Fruit fly (Drosophila melanogaster) whole organism, embryonic: Measurements from ENCODE around the gene Sf3b1.

Source experiments
- Ada2b ChIP-seq: fragments of 200-800 bp; sonication (Bioruptor generic); IDR thresholded peaks from 2 replicates; pipeline ENCODE4 v1.3.6; 2022; ENCODE audit warnings: missing biosample characterization, missing genetic modification characterization
- Bgb ChIP-seq: fragments of 200-800 bp; sonication (Bioruptor generic); IDR thresholded peaks from 2 replicates; pipeline ENCODE4 v1.3.6; 2022; ENCODE audit warnings: missing biosample characterization, missing genetic modification characterization; ENCODE audit not compliant: partially characterized antibody
- CG11695 ChIP-seq: fragments of 200-800 bp; sonication (Bioruptor generic); IDR thresholded peaks from 3 replicates; pipeline ENCODE4 v1.3.6; 2022; ENCODE audit warnings: missing biosample characterization, missing genetic modification characterization
- CG12071 ChIP-seq: fragments of 200-800 bp; sonication (Bioruptor generic); optimal IDR thresholded peaks from 3 replicates; lab custom pipeline; 2018; ENCODE audit warnings: missing biosample characterization, mild to moderate bottlenecking, missing genetic modification characterization
- CG12299 ChIP-seq: fragments of 200-800 bp; sonication (Bioruptor generic); optimal IDR thresholded peaks from 2 replicates; lab custom pipeline; 2018; ENCODE audit warnings: missing biosample characterization, mild to moderate bottlenecking, missing genetic modification characterization
- CG14667 ChIP-seq: fragments of 200-800 bp; sonication (Bioruptor generic); IDR thresholded peaks from 2 replicates; pipeline ENCODE4 v1.3.6; 2022; ENCODE audit warnings: missing biosample characterization, missing genetic modification characterization
- CG15011 ChIP-seq: fragments of 200-800 bp; sonication (Bioruptor generic); optimal IDR thresholded peaks from 3 replicates; lab custom pipeline; 2018; ENCODE audit warnings: missing biosample characterization, mild to moderate bottlenecking, missing genetic modification characterization
- CG15073 ChIP-seq: fragments of 200-800 bp; sonication (Bioruptor generic); optimal IDR thresholded peaks from 2 replicates; lab custom pipeline; 2016; ENCODE audit warnings: missing biosample characterization, missing genetic modification characterization
- CG15514 ChIP-seq: fragments of 200-800 bp; sonication (Bioruptor generic); optimal IDR thresholded peaks from 3 replicates; lab custom pipeline; 2017; ENCODE audit warnings: missing biosample characterization, missing genetic modification characterization, mild to moderate bottlenecking, moderate library complexity, missing genetic modification reagents
- CG2116 ChIP-seq: fragments of 200-800 bp; sonication (Bioruptor generic); optimal IDR thresholded peaks from 3 replicates; lab custom pipeline; 2018; ENCODE audit warnings: missing biosample characterization, mild to moderate bottlenecking, missing genetic modification characterization
- CG3065 ChIP-seq: fragments of 200-800 bp; sonication (Bioruptor generic); optimal IDR thresholded peaks from 2 replicates; lab custom pipeline; 2016; ENCODE audit warnings: missing biosample characterization, missing genetic modification characterization
- CG31441 ChIP-seq: fragments of 200-800 bp; sonication (Bioruptor generic); IDR thresholded peaks from 2 replicates; pipeline ENCODE4 v1.3.6; 2022; ENCODE audit warnings: missing biosample characterization, missing genetic modification characterization
- CG3847 ChIP-seq: fragments of 200-800 bp; sonication (Bioruptor generic); IDR thresholded peaks from 2 replicates; pipeline ENCODE4 v1.3.6; 2022; ENCODE audit warnings: missing biosample characterization, missing genetic modification characterization
- CG4328 ChIP-seq: fragments of 200-800 bp; sonication (Bioruptor generic); optimal IDR thresholded peaks from 3 replicates; lab custom pipeline; 2017; ENCODE audit warnings: missing biosample characterization, missing genetic modification reagents, missing genetic modification characterization
- CG4404 ChIP-seq: fragments of 200-800 bp; sonication (Bioruptor generic); IDR thresholded peaks from 2 replicates; pipeline ENCODE4 v1.3.6; 2022; ENCODE audit warnings: missing biosample characterization, missing genetic modification characterization
- CG5245 ChIP-seq: fragments of 200-800 bp; sonication (Bioruptor generic); optimal IDR thresholded peaks from 3 replicates; lab custom pipeline; 2016; ENCODE audit warnings: missing biosample characterization, missing genetic modification characterization
- CG5953 ChIP-seq: fragments of 200-800 bp; sonication (Bioruptor generic); IDR thresholded peaks from 2 replicates; pipeline ENCODE4 v1.3.6; 2022; ENCODE audit warnings: missing biosample characterization, missing genetic modification characterization
- CG6254 ChIP-seq: fragments of 200-800 bp; sonication (Bioruptor generic); optimal IDR thresholded peaks from 3 replicates; lab custom pipeline; 2017; ENCODE audit warnings: mild to moderate bottlenecking, missing biosample characterization, missing genetic modification reagents, missing genetic modification characterization
- CG6854 ChIP-seq: fragments of 200-800 bp; sonication (Bioruptor generic); optimal IDR thresholded peaks from 3 replicates; lab custom pipeline; 2017; ENCODE audit warnings: missing biosample characterization, mild to moderate bottlenecking, missing genetic modification characterization
- CG7372 ChIP-seq: fragments of 200-800 bp; sonication (Bioruptor generic); IDR thresholded peaks from 2 replicates; pipeline ENCODE4 v1.3.6; 2022; ENCODE audit warnings: missing biosample characterization, missing genetic modification characterization
- Dll ChIP-seq: fragments of 200-800 bp; sonication (Bioruptor generic); IDR thresholded peaks from 4 replicates; pipeline ENCODE4 v1.3.6; 2022; ENCODE audit warnings: missing biosample characterization, missing genetic modification characterization; ENCODE audit not compliant: partially characterized antibody
- Dref ChIP-seq: fragments of 200-800 bp; sonication (Bioruptor generic); IDR thresholded peaks from 2 replicates; pipeline ENCODE4 v1.3.6; 2022; ENCODE audit warnings: missing biosample characterization, missing genetic modification characterization
- Ets97D ChIP-seq: fragments of 200-800 bp; sonication (Bioruptor generic); optimal IDR thresholded peaks from 3 replicates; lab custom pipeline; 2016; ENCODE audit warnings: missing biosample characterization, missing genetic modification characterization
- HHEX ChIP-seq: fragments of 200-800 bp; sonication (Bioruptor generic); optimal IDR thresholded peaks from 3 replicates; lab custom pipeline; 2017; ENCODE audit warnings: missing biosample characterization, mild to moderate bottlenecking, missing genetic modification characterization, missing genetic modification reagents
- Hand ChIP-seq: fragments of 200-800 bp; sonication (Bioruptor generic); optimal IDR thresholded peaks from 2 replicates; lab custom pipeline; 2017; ENCODE audit warnings: mild to moderate bottlenecking, missing biosample characterization, missing genetic modification reagents, missing genetic modification characterization
- Hr3 ChIP-seq: fragments of 200-800 bp; sonication (Bioruptor generic); optimal IDR thresholded peaks from 3 replicates; lab custom pipeline; 2016; ENCODE audit warnings: missing biosample characterization, missing genetic modification characterization
- Lpt ChIP-seq: fragments of >200 bp; optimal IDR thresholded peaks from 2 replicates; lab custom pipeline; 2018; ENCODE audit warnings: missing biosample characterization, missing genetic modification characterization
- Mes4 ChIP-seq: fragments of 200-800 bp; sonication (Bioruptor generic); optimal IDR thresholded peaks from 2 replicates; lab custom pipeline; 2016; ENCODE audit warnings: missing biosample characterization, missing genetic modification characterization
- NC2α ChIP-seq: fragments of 200-800 bp; sonication (Bioruptor generic); optimal IDR thresholded peaks from 2 replicates; lab custom pipeline; 2016; ENCODE audit warnings: missing biosample characterization, missing genetic modification characterization
- NC2β ChIP-seq: fragments of 200-800 bp; sonication (Bioruptor generic); optimal IDR thresholded peaks from 2 replicates; lab custom pipeline; 2016; ENCODE audit warnings: missing biosample characterization, missing genetic modification characterization
- NK7.1 ChIP-seq: fragments of 200-800 bp; sonication (Bioruptor generic); optimal IDR thresholded peaks from 3 replicates; lab custom pipeline; 2016; ENCODE audit warnings: missing biosample characterization, missing genetic modification characterization
- Neu2 ChIP-seq: fragments of 200-800 bp; sonication (Bioruptor generic); optimal IDR thresholded peaks from 3 replicates; lab custom pipeline; 2016; ENCODE audit warnings: missing biosample characterization, missing genetic modification characterization, borderline replicate concordance
- aop ChIP-seq: fragments of 200-800 bp; sonication (Bioruptor generic); IDR thresholded peaks from 2 replicates; pipeline ENCODE4 v1.3.6; 2022; ENCODE audit warnings: missing biosample characterization, missing genetic modification characterization
- bab2 ChIP-seq: fragments of 200-800 bp; sonication (Bioruptor generic); optimal IDR thresholded peaks from 2 replicates; lab custom pipeline; 2016; ENCODE audit warnings: missing biosample characterization, missing genetic modification characterization
- cg ChIP-seq: fragments of 200-800 bp; sonication (Bioruptor generic); optimal IDR thresholded peaks from 3 replicates; lab custom pipeline; 2019; ENCODE audit warnings: missing biosample characterization, mild to moderate bottlenecking, missing genetic modification characterization, moderate library complexity
- ci ChIP-seq: fragments of 200-800 bp; sonication (Bioruptor generic); IDR thresholded peaks from 3 replicates; pipeline ENCODE4 v1.3.6; 2022; ENCODE audit warnings: missing biosample characterization, missing genetic modification characterization
- da ChIP-seq: fragments of 200-800 bp; sonication (Bioruptor generic); optimal IDR thresholded peaks from 2 replicates; lab custom pipeline; 2016; ENCODE audit warnings: missing biosample characterization, missing genetic modification characterization
- dysf ChIP-seq: fragments of 200-800 bp; sonication (Bioruptor generic); IDR thresholded peaks from 3 replicates; pipeline ENCODE4 v1.3.6; 2022; ENCODE audit warnings: missing biosample characterization, missing genetic modification characterization
- ham ChIP-seq: fragments of 200-800 bp; sonication (Bioruptor generic); IDR thresholded peaks from 2 replicates; pipeline ENCODE4 v1.3.6; 2022; ENCODE audit warnings: missing biosample characterization, missing genetic modification characterization
- jigr1 ChIP-seq: fragments of 200-800 bp; sonication (Bioruptor generic); IDR thresholded peaks from 3 replicates; pipeline ENCODE4 v1.3.6; 2022; ENCODE audit warnings: missing biosample characterization, missing genetic modification characterization
- jumu ChIP-seq: fragments of 200-800 bp; sonication (Bioruptor generic); optimal IDR thresholded peaks from 3 replicates; lab custom pipeline; 2016; ENCODE audit warnings: missing biosample characterization, missing genetic modification characterization
- kay ChIP-seq: fragments of 200-800 bp; sonication (Bioruptor generic); optimal IDR thresholded peaks from 2 replicates; lab custom pipeline; 2016; ENCODE audit warnings: missing biosample characterization, missing genetic modification characterization
- phol ChIP-seq: fragments of 200-800 bp; sonication (Bioruptor generic); optimal IDR thresholded peaks from 3 replicates; lab custom pipeline; 2018; ENCODE audit warnings: missing biosample characterization, mild to moderate bottlenecking, missing genetic modification characterization, moderate library complexity
- psq ChIP-seq: fragments of 200-800 bp; sonication (Bioruptor generic); optimal IDR thresholded peaks from 2 replicates; lab custom pipeline; 2017; ENCODE audit warnings: missing biosample characterization, missing genetic modification characterization
- run ChIP-seq: fragments of 200-800 bp; sonication (Bioruptor generic); optimal IDR thresholded peaks from 3 replicates; lab custom pipeline; 2018; ENCODE audit warnings: missing biosample characterization, mild to moderate bottlenecking, missing genetic modification characterization
- shn ChIP-seq: fragments of 200-800 bp; sonication (Bioruptor generic); optimal IDR thresholded peaks from 3 replicates; lab custom pipeline; 2016; ENCODE audit warnings: missing biosample characterization, missing genetic modification characterization
- sisA ChIP-seq: fragments of 200-800 bp; sonication (Bioruptor generic); IDR thresholded peaks from 2 replicates; pipeline ENCODE4 v1.3.6; 2022; ENCODE audit warnings: missing biosample characterization, missing genetic modification characterization
- sna ChIP-seq: fragments of 200-800 bp; sonication (Bioruptor generic); IDR thresholded peaks from 2 replicates; pipeline ENCODE4 v1.3.6; 2022; ENCODE audit warnings: missing biosample characterization, missing genetic modification characterization; ENCODE audit not compliant: partially characterized antibody
- ssp ChIP-seq: fragments of 200-800 bp; sonication (Bioruptor generic); IDR thresholded peaks from 2 replicates; pipeline ENCODE4 v1.3.6; 2022; ENCODE audit warnings: missing biosample characterization, missing genetic modification characterization
- wek ChIP-seq: fragments of 200-800 bp; sonication (Bioruptor generic); optimal IDR thresholded peaks from 3 replicates; lab custom pipeline; 2018; ENCODE audit warnings: missing biosample characterization, mild to moderate bottlenecking, missing genetic modification characterization, moderate library complexity
- z ChIP-seq: fragments of 200-800 bp; sonication (Bioruptor generic); IDR thresholded peaks from 3 replicates; pipeline ENCODE4 v1.3.6; 2022; ENCODE audit warnings: missing biosample characterization, missing genetic modification characterization
- zfh2 ChIP-seq: fragments of 200-800 bp; sonication (Bioruptor generic); optimal IDR thresholded peaks from 2 replicates; lab custom pipeline; 2016; ENCODE audit warnings: missing biosample characterization, missing genetic modification characterization

Sf3b1 gene

DNA sequence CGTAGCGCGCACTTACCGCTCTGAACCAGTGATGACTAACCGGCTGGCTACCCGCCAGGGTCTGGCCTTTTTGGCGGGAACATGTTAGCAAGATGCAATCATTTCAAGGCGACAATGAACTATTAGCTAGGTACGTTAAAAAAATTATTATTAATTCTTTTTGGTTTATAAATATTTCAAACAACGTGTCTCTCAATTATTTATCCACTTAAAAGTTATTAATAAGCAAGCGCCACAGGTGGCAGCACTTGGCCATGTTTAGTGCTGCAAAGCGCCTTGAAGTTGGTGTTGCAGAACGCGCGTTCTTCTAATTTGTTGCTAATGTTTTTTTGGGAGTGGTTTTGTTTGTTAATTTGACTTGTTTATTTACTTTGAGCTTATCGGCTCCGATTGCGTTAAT, 6.1 kb downstream of the Sf3b1 start, which contains the start of the genes Ipk2 and cold (continued):
- TF ChIP-seq HHEX (GFP tag; lab: Kevin White, UChicago) (peak; percentile 84), CG15011 (GFP tag; lab: Kevin White, UChicago) (no peak), jumu (GFP tag; lab: Kevin White, UChicago) (peak; percentile 79), ham (GFP tag; lab: Robert Waterston, UW) (no peak), Dref (0 out of 2 replicates have a peak, but pooled peaks have one; percentile 38), ci (GFP tag; lab: Robert Waterston, UW) (peak; percentile 60), dysf (GFP tag; lab: Robert Waterston, UW) (peak; percentile 83), Hr3 (GFP tag; lab: Kevin White, UChicago) (peak; percentile 83), da (peak; percentile 37), Dll (peak; percentile 56; the same call in 3 of the 4 replicates), CG7372 (GFP tag; lab: Robert Waterston, UW) (peak; percentile 66), shn (GFP tag; lab: Kevin White, UChicago) (peak; percentile 76), bab2 (peak; percentile 78), CG15073 (GFP tag; lab: Kevin White, UChicago) (no peak), CG2116 (GFP tag; lab: Kevin White, UChicago) (peak; percentile 70), psq (GFP tag; lab: Kevin White, UChicago) (peak; percentile 70), CG11695 (GFP tag; lab: Robert Waterston, UW) (no peak; the same call in 2 of the 3 replicates), Bgb (GFP tag; lab: Robert Waterston, UW) (no peak; the same call in 1 of the 2 replicates), CG5953 (GFP tag; lab: Robert Waterston, UW) (no peak), jigr1 (peak; percentile 46; the same call in 1 of the 3 replicates), z (GFP tag; lab: Robert Waterston, UW) (no peak), CG31441 (no peak; the same call in 1 of the 2 replicates), Ada2b (peak; percentile 60), Lpt (GFP tag; lab: Kevin White, UChicago) (no peak), Ets97D (GFP tag; lab: Kevin White, UChicago) (peak; percentile 68), sisA (GFP tag; lab: Robert Waterston, UW) (peak; percentile 70), CG4328 (peak; percentile 69), NC2α (GFP tag; lab: Kevin White, UChicago) (peak; percentile 42), ssp (peak; percentile 66), Neu2 (GFP tag; lab: Kevin White, UChicago) (no peak), CG3065 (GFP tag; lab: Kevin White, UChicago) (peak; percentile 68), kay (GFP tag; lab: Kevin White, UChicago) (peak; percentile 74), CG14667 (GFP tag; lab: Robert Waterston, UW) (peak; percentile 58), NC2β (peak; percentile 64), wek (GFP tag; lab: Kevin White, UChicago) (no peak), phol (tag; lab: Kevin White, UChicago) (peak; percentile 88), CG12299 (tag; lab: Kevin White, UChicago) (peak; percentile 78), NK7.1 (GFP tag; lab: Kevin White, UChicago) (peak; percentile 19), CG6854 (GFP tag; lab: Kevin White, UChicago) (peak; percentile 62), CG15514 (peak; percentile 88), CG12071 (GFP tag; lab: Kevin White, UChicago) (peak; percentile 1), aop (GFP tag; lab: Robert Waterston, UW) (no peak), Hand (GFP tag; lab: Kevin White, UChicago) (peak; percentile 48), zfh2 (GFP tag; lab: Kevin White, UChicago) (peak; percentile 88), CG3847 (peak; percentile 93), cg (GFP tag; lab: Kevin White, UChicago) (no peak), run (tag; lab: Kevin White, UChicago) (peak; percentile 39), sna (GFP tag; lab: Robert Waterston, UW) (no peak), Mes4 (peak; percentile 48), CG5245 (peak; percentile 75), CG6254 (peak; percentile 4), CG4404 (peak; percentile 80)
